Fruit fly (Drosophila melanogaster) whole organism, embryonic: Measurements from ENCODE around the gene Ino80.

ENCODE experiments used
- Aef1 ChIP-seq: fragments of 200-800 bp; sonication (Bioruptor generic); IDR thresholded peaks from 3 replicates; pipeline ENCODE4 v1.3.6; 2022; ENCODE audit warnings: missing biosample characterization, missing genetic modification characterization
- Bteb2 ChIP-seq: fragments of 200-800 bp; sonication (Bioruptor generic); optimal IDR thresholded peaks from 2 replicates; lab custom pipeline; 2016; ENCODE audit warnings: missing biosample characterization, missing genetic modification characterization
- CG10366 ChIP-seq: fragments of 200-800 bp; sonication (Bioruptor generic); IDR thresholded peaks from 2 replicates; pipeline ENCODE4 v1.3.6; 2022; ENCODE audit warnings: missing biosample characterization, missing genetic modification characterization
- CG12744 ChIP-seq: fragments of 200-800 bp; sonication (Bioruptor generic); optimal IDR thresholded peaks from 2 replicates; lab custom pipeline; 2016; ENCODE audit warnings: missing biosample characterization, missing genetic modification characterization
- CG14667 ChIP-seq: fragments of 200-800 bp; sonication (Bioruptor generic); IDR thresholded peaks from 2 replicates; pipeline ENCODE4 v1.3.6; 2022; ENCODE audit warnings: missing biosample characterization, missing genetic modification characterization
- CG15479 ChIP-seq: fragments of 200-800 bp; sonication (Bioruptor generic); optimal IDR thresholded peaks from 3 replicates; lab custom pipeline; 2019; ENCODE audit warnings: missing biosample characterization, mild to moderate bottlenecking, missing genetic modification characterization, moderate library complexity
- CG1792 ChIP-seq: fragments of 200-800 bp; sonication (Bioruptor generic); optimal IDR thresholded peaks from 2 replicates; lab custom pipeline; 2016; ENCODE audit warnings: missing biosample characterization, missing genetic modification characterization
- CG18476 ChIP-seq: fragments of 200-800 bp; sonication (Bioruptor generic); optimal IDR thresholded peaks from 2 replicates; lab custom pipeline; 2016; ENCODE audit warnings: missing biosample characterization, mild to moderate bottlenecking, missing genetic modification characterization
- CG32532 ChIP-seq: fragments of 200-800 bp; sonication (Bioruptor generic); IDR thresholded peaks from 2 replicates; pipeline ENCODE4 v1.3.6; 2022; ENCODE audit warnings: missing biosample characterization, missing genetic modification characterization
- CG6272 ChIP-seq: fragments of 200-800 bp; sonication (Bioruptor generic); IDR thresholded peaks from 2 replicates; pipeline ENCODE4 v1.3.6; 2022; ENCODE audit warnings: missing biosample characterization, missing genetic modification characterization
- CG6683 ChIP-seq: fragments of 200-800 bp; sonication (Bioruptor generic); optimal IDR thresholded peaks from 2 replicates; lab custom pipeline; 2017; ENCODE audit warnings: missing biosample characterization, mild to moderate bottlenecking, missing genetic modification characterization, missing genetic modification reagents
- CG8281 ChIP-seq: fragments of 200-800 bp; sonication (Bioruptor generic); optimal IDR thresholded peaks from 2 replicates; lab custom pipeline; 2018; ENCODE audit warnings: missing biosample characterization, mild to moderate bottlenecking, missing genetic modification characterization, moderate library complexity
- CG9932 ChIP-seq: fragments of 200-800 bp; sonication (Bioruptor generic); IDR thresholded peaks from 2 replicates; pipeline ENCODE4 v1.3.6; 2022; ENCODE audit warnings: missing biosample characterization, missing genetic modification characterization
- Dad ChIP-seq: fragments of 200-800 bp; sonication (Bioruptor generic); optimal IDR thresholded peaks from 3 replicates; lab custom pipeline; 2016; ENCODE audit warnings: missing biosample characterization, missing genetic modification characterization
- Dfd ChIP-seq, 2 experiments: fragments of >200 bp; optimal IDR thresholded peaks; 2 replicates each; lab custom pipeline; 2017; ENCODE audit warnings: missing biosample characterization in 2 of 2, missing genetic modification characterization in 2 of 2
- Dref ChIP-seq: fragments of 200-800 bp; sonication (Bioruptor generic); IDR thresholded peaks from 2 replicates; pipeline ENCODE4 v1.3.6; 2022; ENCODE audit warnings: missing biosample characterization, missing genetic modification characterization
- Fer3 ChIP-seq: fragments of 200-800 bp; sonication (Bioruptor generic); optimal IDR thresholded peaks from 2 replicates; lab custom pipeline; 2018; ENCODE audit warnings: missing biosample characterization, mild to moderate bottlenecking, missing genetic modification characterization, moderate library complexity
- HLHmδ ChIP-seq: fragments of 200-800 bp; sonication (Bioruptor generic); optimal IDR thresholded peaks from 2 replicates; lab custom pipeline; 2018; ENCODE audit warnings: missing biosample characterization, mild to moderate bottlenecking, missing genetic modification characterization, moderate library complexity
- Jarid2 ChIP-seq: fragments of 200-800 bp; sonication (Bioruptor generic); optimal IDR thresholded peaks from 3 replicates; lab custom pipeline; 2017; ENCODE audit warnings: mild to moderate bottlenecking, missing biosample characterization, missing genetic modification reagents, missing genetic modification characterization
- Kr ChIP-seq: fragments of 200-800 bp; sonication (Bioruptor generic); optimal IDR thresholded peaks from 2 replicates; lab custom pipeline; 2017; ENCODE audit warnings: missing biosample characterization, mild to moderate bottlenecking, missing genetic modification characterization
- MTF-1 ChIP-seq: fragments of 200-800 bp; sonication (Bioruptor generic); optimal IDR thresholded peaks from 2 replicates; lab custom pipeline; 2018; ENCODE audit warnings: missing biosample characterization, mild to moderate bottlenecking, missing genetic modification characterization, borderline replicate concordance
- NFAT ChIP-seq: fragments of 200-800 bp; sonication (Bioruptor generic); IDR thresholded peaks from 2 replicates; pipeline ENCODE4 v1.3.6; 2022; ENCODE audit warnings: missing biosample characterization, missing genetic modification characterization
- Oaz ChIP-seq: fragments of 200-800 bp; sonication (Bioruptor generic); IDR thresholded peaks from 2 replicates; pipeline ENCODE4 v1.3.6; 2022; ENCODE audit warnings: missing biosample characterization, missing genetic modification characterization
- Scr ChIP-seq: fragments of 200-800 bp; sonication (Bioruptor generic); IDR thresholded peaks from 2 replicates; pipeline ENCODE4 v1.3.6; 2022; ENCODE audit warnings: missing biosample characterization, missing genetic modification characterization; ENCODE audit not compliant: partially characterized antibody
- Spps ChIP-seq: fragments of 200-800 bp; sonication (Bioruptor generic); optimal IDR thresholded peaks from 2 replicates; lab custom pipeline; 2018; ENCODE audit warnings: missing biosample characterization, mild to moderate bottlenecking, missing genetic modification characterization
- Ssrp ChIP-seq: fragments of 200-800 bp; sonication (Bioruptor generic); optimal IDR thresholded peaks from 2 replicates; lab custom pipeline; 2018; ENCODE audit warnings: missing biosample characterization, mild to moderate bottlenecking, missing genetic modification characterization, moderate library complexity
- Trl ChIP-seq, 3 experiments: fragments of >200 bp in 2 of 3; fragments of 200-800 bp in 1 of 3; sonication (Bioruptor generic) in 1 of 3; optimal IDR thresholded peaks; 2 replicates in 1 of 3; 3 replicates in 2 of 3; lab custom pipeline; 2016 to 2017; ENCODE audit warnings: missing biosample characterization in 1 of 3, missing genetic modification characterization in 1 of 3
- Xbp1 ChIP-seq: fragments of 200-800 bp; sonication (Bioruptor generic); optimal IDR thresholded peaks from 3 replicates; lab custom pipeline; 2016; ENCODE audit warnings: missing biosample characterization, mild to moderate bottlenecking, missing genetic modification characterization
- amos ChIP-seq: fragments of 200-800 bp; sonication (Bioruptor generic); IDR thresholded peaks from 2 replicates; pipeline ENCODE4 v1.3.6; 2022; ENCODE audit warnings: missing biosample characterization, missing genetic modification characterization; ENCODE audit not compliant: partially characterized antibody
- ara ChIP-seq: fragments of 200-800 bp; sonication (Bioruptor generic); IDR thresholded peaks from 2 replicates; pipeline ENCODE4 v1.3.6; 2022; ENCODE audit warnings: missing biosample characterization, missing genetic modification characterization
- bigmax ChIP-seq: fragments of 200-800 bp; sonication (Bioruptor generic); optimal IDR thresholded peaks from 2 replicates; lab custom pipeline; 2018; ENCODE audit warnings: missing biosample characterization, mild to moderate bottlenecking, missing genetic modification characterization
- bsh ChIP-seq, 2 experiments: fragments of 200-800 bp; sonication (Bioruptor generic); optimal IDR thresholded peaks; 2 replicates each; lab custom pipeline; 2017 to 2018; ENCODE audit warnings: mild to moderate bottlenecking in 2 of 2, missing biosample characterization in 2 of 2, missing genetic modification characterization in 2 of 2, moderate library complexity in 1 of 2
- ci ChIP-seq: fragments of 200-800 bp; sonication (Bioruptor generic); IDR thresholded peaks from 3 replicates; pipeline ENCODE4 v1.3.6; 2022; ENCODE audit warnings: missing biosample characterization, missing genetic modification characterization
- crol ChIP-seq: fragments of 200-800 bp; sonication (Bioruptor generic); IDR thresholded peaks from 2 replicates; pipeline ENCODE4 v1.3.6; 2022; ENCODE audit warnings: missing biosample characterization, missing genetic modification characterization
- dysf ChIP-seq: fragments of 200-800 bp; sonication (Bioruptor generic); IDR thresholded peaks from 3 replicates; pipeline ENCODE4 v1.3.6; 2022; ENCODE audit warnings: missing biosample characterization, missing genetic modification characterization
- gem ChIP-seq: fragments of 200-800 bp; sonication (Bioruptor generic); optimal IDR thresholded peaks from 2 replicates; lab custom pipeline; 2019; ENCODE audit warnings: missing biosample characterization, mild to moderate bottlenecking, missing genetic modification characterization, moderate library complexity
- hkb ChIP-seq, 2 experiments: fragments of 200-800 bp in 1 of 2; fragments of >200 bp in 1 of 2; sonication (Bioruptor generic) in 1 of 2; IDR thresholded peaks in 1 of 2; optimal IDR thresholded peaks in 1 of 2; 2 replicates each; pipeline versions ENCODE4 v1.3.6 to Lab custom; 2017 to 2022; ENCODE audit warnings: missing biosample characterization in 1 of 2, missing genetic modification characterization in 1 of 2
- lmd ChIP-seq: fragments of 200-800 bp; sonication (Bioruptor generic); IDR thresholded peaks from 2 replicates; pipeline ENCODE4 v1.3.6; 2022; ENCODE audit warnings: missing biosample characterization, missing genetic modification characterization
- odd ChIP-seq: fragments of 200-800 bp; sonication (Bioruptor generic); optimal IDR thresholded peaks from 2 replicates; lab custom pipeline; 2017; ENCODE audit warnings: missing biosample characterization, mild to moderate bottlenecking, missing genetic modification characterization
- pnt ChIP-seq: fragments of 200-800 bp; sonication (Bioruptor generic); optimal IDR thresholded peaks from 3 replicates; lab custom pipeline; 2016; ENCODE audit warnings: missing biosample characterization, missing genetic modification characterization
- psq ChIP-seq: fragments of 200-800 bp; sonication (Bioruptor generic); optimal IDR thresholded peaks from 2 replicates; lab custom pipeline; 2017; ENCODE audit warnings: missing biosample characterization, missing genetic modification characterization
- salm ChIP-seq: fragments of 200-800 bp; sonication (Bioruptor generic); optimal IDR thresholded peaks from 2 replicates; lab custom pipeline; 2018; ENCODE audit warnings: missing biosample characterization, mild to moderate bottlenecking, missing genetic modification characterization
- sc ChIP-seq, 3 experiments: fragments of >200 bp in 2 of 3; fragments of 200-800 bp in 1 of 3; sonication (Bioruptor generic) in 1 of 3; optimal IDR thresholded peaks; 2 replicates in 2 of 3; 3 replicates in 1 of 3; lab custom pipeline; 2017; ENCODE audit warnings: mild to moderate bottlenecking in 1 of 3, missing biosample characterization in 1 of 3, missing genetic modification characterization in 1 of 3, missing genetic modification reagents in 1 of 3
- scrt ChIP-seq: fragments of 200-800 bp; sonication (Bioruptor generic); optimal IDR thresholded peaks from 2 replicates; lab custom pipeline; 2018; ENCODE audit warnings: missing biosample characterization, mild to moderate bottlenecking, missing genetic modification characterization, moderate library complexity
- sisA ChIP-seq: fragments of 200-800 bp; sonication (Bioruptor generic); IDR thresholded peaks from 2 replicates; pipeline ENCODE4 v1.3.6; 2022; ENCODE audit warnings: missing biosample characterization, missing genetic modification characterization
- slp2 ChIP-seq: fragments of 200-800 bp; sonication (Bioruptor generic); optimal IDR thresholded peaks from 2 replicates; lab custom pipeline; 2016; ENCODE audit warnings: missing biosample characterization, missing genetic modification characterization
- sr ChIP-seq: fragments of 200-800 bp; sonication (Bioruptor generic); IDR thresholded peaks from 3 replicates; pipeline ENCODE4 v1.3.6; 2022; ENCODE audit warnings: missing biosample characterization, missing genetic modification characterization
- tio ChIP-seq: fragments of 200-800 bp; sonication (Bioruptor generic); optimal IDR thresholded peaks from 2 replicates; lab custom pipeline; 2017; ENCODE audit warnings: missing biosample characterization, missing genetic modification characterization, inconsistent platforms
- toy ChIP-seq: fragments of 200-800 bp; sonication (Bioruptor generic); IDR thresholded peaks from 2 replicates; pipeline ENCODE4 v1.3.6; 2022; ENCODE audit warnings: missing biosample characterization, missing genetic modification characterization
- z ChIP-seq: fragments of 200-800 bp; sonication (Bioruptor generic); IDR thresholded peaks from 3 replicates; pipeline ENCODE4 v1.3.6; 2022; ENCODE audit warnings: missing biosample characterization, missing genetic modification characterization

Gene Ino80

DNA sequence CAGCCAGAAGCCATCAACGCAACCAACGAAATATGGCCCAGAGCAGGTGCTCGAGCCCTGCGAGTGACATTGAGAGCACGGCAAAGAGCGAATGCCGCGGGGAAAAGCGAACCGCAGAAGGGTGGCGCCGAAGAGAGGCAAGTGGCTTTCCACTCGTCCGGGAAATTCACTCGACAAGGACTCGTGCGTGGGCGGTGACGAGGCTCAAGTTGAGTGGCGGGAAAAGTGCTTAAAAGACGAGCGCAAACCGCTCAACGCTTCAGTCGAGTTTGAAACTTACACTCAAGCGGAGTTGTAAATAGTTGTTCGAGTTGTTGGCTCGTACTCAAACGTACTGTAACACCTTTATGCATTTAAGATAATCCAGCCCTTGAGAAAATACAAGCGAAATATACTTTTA lies 9.5 kb upstream of the Ino80 start, which contains the start of gene CG31221:
Gene CG31221, plus strand, starts transcription at position 256 of the 400 bp plus-strand sequence.
- TF ChIP-seq Dfd (GFP tag; optimal IDR thresholded peaks at IDR 0.05; lab: Kevin White, UChicago) (no peak), hkb (optimal IDR thresholded peaks at IDR 0.05; lab: Kevin White, UChicago) (no peak), hkb (GFP tag; IDR thresholded peaks at IDR 0.05; lab: Robert Waterston, UW) (no peak), lmd (GFP tag; lab: Robert Waterston, UW) (0 out of 2 replicates have a peak, but pooled peaks have one; percentile 23), NFAT (GFP tag; lab: Robert Waterston, UW) (no peak), CG6272 (GFP tag; lab: Robert Waterston, UW) (0 out of 2 replicates have a peak, but pooled peaks have one; percentile 18), CG18476 (GFP tag; lab: Kevin White, UChicago) (no peak), Kr (GFP tag; lab: Kevin White, UChicago) (no peak), Jarid2 (peak; percentile 25), sc (optimal IDR thresholded peaks at IDR 0.05; lab: Kevin White, UChicago) (no peak), sc (GFP tag; optimal IDR thresholded peaks at IDR 0.05; lab: Kevin White, UChicago) (no peak), HLHmδ (no peak), crol (GFP tag; lab: Robert Waterston, UW) (no peak), Scr (no peak), sisA (GFP tag; lab: Robert Waterston, UW) (0 out of 2 replicates have a peak, but pooled peaks have one; percentile 5), CG12744 (GFP tag; lab: Kevin White, UChicago) (no peak), Oaz (GFP tag; lab: Robert Waterston, UW) (no peak), Xbp1 (GFP tag; lab: Kevin White, UChicago) (no peak), CG32532 (0 out of 2 replicates have a peak, but pooled peaks have one; percentile 41), CG14667 (no peak), Fer3 (tag; lab: Kevin White, UChicago) (no peak), Ssrp (tag; lab: Kevin White, UChicago) (no peak), Bteb2 (no peak), psq (GFP tag; lab: Kevin White, UChicago) (no peak), z (GFP tag; lab: Robert Waterston, UW) (peak; percentile 93), toy (no peak), CG15479 (GFP tag; lab: Kevin White, UChicago) (no peak), CG9932 (no peak), tio (GFP tag; lab: Kevin White, UChicago) (no peak), dysf (no peak; the same call in 2 of the 3 replicates), Aef1 (GFP tag; lab: Robert Waterston, UW) (peak; percentile 21; the same call in 1 of the 3 replicates), ara (GFP tag; lab: Robert Waterston, UW) (peak; percentile 25; the same call in 1 of the 2 replicates), gem (no peak), Dref (no peak), Spps (tag; lab: Kevin White, UChicago) (no peak), MTF-1 (GFP tag; lab: Kevin White, UChicago) (no peak), sr (GFP tag; lab: Robert Waterston, UW) (peak; percentile 80; the same call in 2 of the 3 replicates), odd (GFP tag; lab: Kevin White, UChicago) (no peak), Trl (optimal IDR thresholded peaks at IDR 0.05; lab: Kevin White, UChicago) (peak; percentile 5 to 9), Trl (GFP tag; optimal IDR thresholded peaks at IDR 0.05; lab: Kevin White, UChicago) (no peak), CG8281 (tag; lab: Kevin White, UChicago) (no peak), slp2 (GFP tag; lab: Kevin White, UChicago) (no peak), amos (GFP tag; lab: Robert Waterston, UW) (peak; percentile 41; the same call in 1 of the 2 replicates), ci (GFP tag; lab: Robert Waterston, UW) (peak; percentile 22; the same call in 1 of the 3 replicates), Dad (GFP tag; lab: Kevin White, UChicago) (no peak), pnt (GFP tag; lab: Kevin White, UChicago) (no peak), CG6683 (no peak), CG10366 (GFP tag; lab: Robert Waterston, UW) (no peak), bsh (GFP tag; optimal IDR thresholded peaks at IDR 0.05; lab: Kevin White, UChicago) (no peak), CG1792 (GFP tag; lab: Kevin White, UChicago) (no peak), salm (tag; lab: Kevin White, UChicago) (no peak), scrt (GFP tag; lab: Kevin White, UChicago) (peak; percentile 23), bigmax (GFP tag; lab: Kevin White, UChicago) (no peak)
